4 worm cellular contexts compared by ENCODE assay signal in genomic region chrIV:15394544-15395125, ce11.
TF ChIP-seq lines count a peak whose summit lies in the region.

No protein-coding gene starts in this region.

TF ChIP-seq in whole organism, L2 larva, 48 proteins besides CTCF, POLR2A, EP300 and RAD21:
- TF ChIP-seq fos-1 (tag; optimal IDR thresholded peaks at IDR 0.05; lab: Kevin White, UChicago) = peak; percentile 49
- no peak for TF ChIP-seq lin-11 (tag; optimal IDR thresholded peaks at IDR 0.05; lab: Kevin White, UChicago)
- TF ChIP-seq snpc-4 (tag; optimal IDR thresholded peaks at IDR 0.05; lab: Kevin White, UChicago) = peak; percentile 9

TF ChIP-seq in whole organism, L3 larva, 47 proteins besides CTCF, POLR2A, EP300 and RAD21:
- no peak for TF ChIP-seq nhr-28 (tag; optimal IDR thresholded peaks at IDR 0.05; lab: Kevin White, UChicago)
- TF ChIP-seq snpc-4 (tag; optimal IDR thresholded peaks at IDR 0.05; lab: Kevin White, UChicago) = peak; percentile 75
- no peak for TF ChIP-seq fkh-2 (tag; optimal IDR thresholded peaks at IDR 0.05; lab: Kevin White, UChicago)
- TF ChIP-seq ceh-82 (tag; optimal IDR thresholded peaks at IDR 0.05; lab: Kevin White, UChicago) = no peak
- peak; percentile 35 for TF ChIP-seq elt-2 (tag; optimal IDR thresholded peaks at IDR 0.05; lab: Kevin White, UChicago)

TF ChIP-seq in whole organism, L4 larva, 104 proteins besides CTCF, POLR2A, EP300 and RAD21:
- TF ChIP-seq tag-97 (GFP tag; IDR thresholded peaks at IDR 0.05; lab: Robert Waterston, UW) (no peak), cey-2 (tag; optimal IDR thresholded peaks at IDR 0.05; lab: Kevin White, UChicago; ENCODE audit: borderline replicate concordance, insufficient read depth) (no peak), lin-1 (GFP tag; IDR thresholded peaks at IDR 0.05; lab: Robert Waterston, UW) (no peak), dve-1 (tag; optimal IDR thresholded peaks at IDR 0.05; lab: Kevin White, UChicago; ENCODE audit: insufficient read depth) (peak; percentile 2), daf-16 (GFP tag; optimal IDR thresholded peaks at IDR 0.05; lab: Kevin White, UChicago) (no peak), daf-16 (tag; optimal IDR thresholded peaks at IDR 0.05; lab: Kevin White, UChicago) (peak; percentile 59), hlh-11 (tag; optimal IDR thresholded peaks at IDR 0.05; lab: Kevin White, UChicago) (peak; percentile 45), unc-62 (GFP tag; optimal IDR thresholded peaks at IDR 0.05 in 1 of 2; lab: Kevin White, UChicago) (peak in 1 of 2 experiments; percentile 16), unc-62 (tag; optimal IDR thresholded peaks at IDR 0.05; lab: Kevin White, UChicago) (no peak), dmd-8 (GFP tag; IDR thresholded peaks at IDR 0.05; lab: Robert Waterston, UW) (no peak), hif-1 (tag; optimal IDR thresholded peaks at IDR 0.05; lab: Kevin White, UChicago) (no peak), nhr-11 (tag; optimal IDR thresholded peaks at IDR 0.05; lab: Kevin White, UChicago) (no peak), mep-1 (tag; optimal IDR thresholded peaks at IDR 0.05; lab: Kevin White, UChicago) (peak; percentile 2), aha-1 (tag; lab: Kevin White, UChicago) (peak; percentile 63), nhr-48 (tag; optimal IDR thresholded peaks at IDR 0.05; lab: Kevin White, UChicago) (peak; percentile 23)

TF ChIP-seq in whole organism, young adult, 124 proteins besides CTCF, POLR2A, EP300 and RAD21:
- TF ChIP-seq T26A5.8 (tag; optimal IDR thresholded peaks at IDR 0.05; lab: Kevin White, UChicago) (no peak), snpc-4 (GFP tag; optimal IDR thresholded peaks at IDR 0.05; lab: Kevin White, UChicago) (no peak), snpc-4 (tag; optimal IDR thresholded peaks at IDR 0.05; lab: Kevin White, UChicago) (peak in 3 of 4 experiments; percentile 27 to 74 (median 68)), ets-4 (GFP tag; optimal IDR thresholded peaks at IDR 0.05; lab: Kevin White, UChicago) (no peak), akir-1 (GFP tag; optimal IDR thresholded peaks at IDR 0.05; lab: Kevin White, UChicago) (no peak)
TF ChIP-seq in whole organism, young adult: peak in this region for 1.
